Worm (Caenorhabditis elegans): ENCODE results near the gene ifb-1.

Gene ifb-1

ce11 chrII:5765318-5765717 lies at the start of gene ifb-1:
Gene ifb-1, plus strand, starts transcription at chrII:5765618.
- TF ChIP-seq tab-1 (GFP tag; IDR thresholded peaks at IDR 0.05) (no peak), flt-1 (GFP tag; IDR thresholded peaks at IDR 0.05) (no peak), ztf-23 (GFP tag; IDR thresholded peaks at IDR 0.05) (no peak), ztf-29 (GFP tag; IDR thresholded peaks at IDR 0.05) (no peak), ref-1 (GFP tag; conservative IDR thresholded peaks at IDR 0.05) (no peak)

ce11 chrII:5715745-5716357 lies 49.6 kb upstream of the ifb-1 start, which contains the start of the genes C18A3.10 and C18A3.3:
Gene C18A3.10, minus strand, starts transcription at chrII:5715845.
Gene C18A3.3, plus strand, starts transcription at chrII:5716307.
- TF ChIP-seq klf-2 (GFP tag; conservative IDR thresholded peaks at IDR 0.05) (no peak), ztf-29 (GFP tag; IDR thresholded peaks at IDR 0.05) (no peak), tab-1 (GFP tag; IDR thresholded peaks at IDR 0.05) (no peak)

- TF ChIP-seq ref-1 (GFP tag; conservative IDR thresholded peaks at IDR 0.05) (no peak), ztf-29 (GFP tag; IDR thresholded peaks at IDR 0.05) (no peak), T22C8.4 (GFP tag; IDR thresholded peaks at IDR 0.05) (no peak), flt-1 (GFP tag; IDR thresholded peaks at IDR 0.05) (no peak), tab-1 (GFP tag; IDR thresholded peaks at IDR 0.05) (no peak), ztf-23 (GFP tag; IDR thresholded peaks at IDR 0.05) (no peak), klf-2 (GFP tag; conservative IDR thresholded peaks at IDR 0.05) (no peak), cog-1 (tag; optimal IDR thresholded peaks at IDR 0.05) (no peak), med-1 (GFP tag; optimal IDR thresholded peaks at IDR 0.05; ENCODE audit: insufficient read depth) (no peak)
Measured at ce11 chrII:5717831-5718230, 47.6 kb upstream of the ifb-1 start, which contains the start of gene zipt-3. Gene zipt-3, plus strand, starts transcription at chrII:5718131.

ce11 chrII:5719848-5720247 lies 45.6 kb upstream of the ifb-1 start, which contains the start of gene damt-1:
Gene damt-1, plus strand, starts transcription at chrII:5720148.
- TF ChIP-seq klf-2 (GFP tag; conservative IDR thresholded peaks at IDR 0.05): no peak
- TF ChIP-seq tab-1 (GFP tag; IDR thresholded peaks at IDR 0.05): no peak
- TF ChIP-seq T22C8.4 (GFP tag; IDR thresholded peaks at IDR 0.05): no peak
- TF ChIP-seq flt-1 (GFP tag; IDR thresholded peaks at IDR 0.05): no peak
- no peak for TF ChIP-seq ref-1 (GFP tag; conservative IDR thresholded peaks at IDR 0.05)
- TF ChIP-seq ztf-23 (GFP tag; IDR thresholded peaks at IDR 0.05): no peak
- TF ChIP-seq med-1 (GFP tag; optimal IDR thresholded peaks at IDR 0.05; ENCODE audit: insufficient read depth): no peak
- TF ChIP-seq ztf-29 (GFP tag; IDR thresholded peaks at IDR 0.05): no peak
- TF ChIP-seq cog-1 (tag; optimal IDR thresholded peaks at IDR 0.05): no peak

- TF ChIP-seq med-1 (GFP tag; optimal IDR thresholded peaks at IDR 0.05; ENCODE audit: insufficient read depth) (no peak), flt-1 (GFP tag; IDR thresholded peaks at IDR 0.05) (no peak), cog-1 (tag; optimal IDR thresholded peaks at IDR 0.05) (no peak), ref-1 (GFP tag; conservative IDR thresholded peaks at IDR 0.05) (no peak), ztf-29 (GFP tag; IDR thresholded peaks at IDR 0.05) (no peak), tab-1 (GFP tag; IDR thresholded peaks at IDR 0.05) (no peak), T22C8.4 (GFP tag; IDR thresholded peaks at IDR 0.05) (no peak), klf-2 (GFP tag; conservative IDR thresholded peaks at IDR 0.05) (no peak), ztf-23 (GFP tag; IDR thresholded peaks at IDR 0.05) (no peak)
Measured at ce11 chrII:5725094-5725493, 40.3 kb upstream of the ifb-1 start.

- no peak for TF ChIP-seq flt-1 (GFP tag; IDR thresholded peaks at IDR 0.05)
- no peak for TF ChIP-seq ztf-29 (GFP tag; IDR thresholded peaks at IDR 0.05)
- TF ChIP-seq T22C8.4 (GFP tag; IDR thresholded peaks at IDR 0.05): no peak
- no peak for TF ChIP-seq cog-1 (tag; optimal IDR thresholded peaks at IDR 0.05)
- TF ChIP-seq med-1 (GFP tag; optimal IDR thresholded peaks at IDR 0.05; ENCODE audit: insufficient read depth): no peak
- no peak for TF ChIP-seq ztf-23 (GFP tag; IDR thresholded peaks at IDR 0.05)
- TF ChIP-seq tab-1 (GFP tag; IDR thresholded peaks at IDR 0.05): no peak
- no peak for TF ChIP-seq klf-2 (GFP tag; conservative IDR thresholded peaks at IDR 0.05)
- TF ChIP-seq ref-1 (GFP tag; conservative IDR thresholded peaks at IDR 0.05): no peak
Measured at ce11 chrII:5727707-5728106, 37.7 kb upstream of the ifb-1 start, which contains the start of gene rab-3. Gene rab-3, minus strand, starts transcription at chrII:5727853.

ce11 chrII:5730343-5731083 lies 34.9 kb upstream of the ifb-1 start, which contains the start of the genes C18A3.7 and C18A3.11:
Gene C18A3.7, minus strand, starts transcription at chrII:5730443.
Gene C18A3.11, plus strand, starts transcription at chrII:5731033.
- no peak for TF ChIP-seq ztf-29 (GFP tag; IDR thresholded peaks at IDR 0.05)
- no peak for TF ChIP-seq ref-1 (GFP tag; conservative IDR thresholded peaks at IDR 0.05)
- TF ChIP-seq flt-1 (GFP tag; IDR thresholded peaks at IDR 0.05): no peak
- no peak for TF ChIP-seq tab-1 (GFP tag; IDR thresholded peaks at IDR 0.05)
- TF ChIP-seq ztf-23 (GFP tag; IDR thresholded peaks at IDR 0.05): no peak
- TF ChIP-seq klf-2 (GFP tag; conservative IDR thresholded peaks at IDR 0.05): no peak

- TF ChIP-seq med-1 (GFP tag; optimal IDR thresholded peaks at IDR 0.05; ENCODE audit: insufficient read depth) (no peak), ztf-23 (GFP tag; IDR thresholded peaks at IDR 0.05) (no peak), tab-1 (GFP tag; IDR thresholded peaks at IDR 0.05) (no peak), T22C8.4 (GFP tag; IDR thresholded peaks at IDR 0.05) (no peak), cog-1 (tag; optimal IDR thresholded peaks at IDR 0.05) (no peak), ref-1 (GFP tag; conservative IDR thresholded peaks at IDR 0.05) (no peak), klf-2 (GFP tag; conservative IDR thresholded peaks at IDR 0.05) (no peak), ztf-29 (GFP tag; IDR thresholded peaks at IDR 0.05) (no peak)
Measured at ce11 chrII:5734883-5735282, 30.5 kb upstream of the ifb-1 start.

ce11 chrII:5735744-5736143 lies 29.7 kb upstream of the ifb-1 start:
- no peak for TF ChIP-seq med-1 (GFP tag; optimal IDR thresholded peaks at IDR 0.05; ENCODE audit: insufficient read depth)
- TF ChIP-seq ztf-23 (GFP tag; IDR thresholded peaks at IDR 0.05): no peak
- TF ChIP-seq T22C8.4 (GFP tag; IDR thresholded peaks at IDR 0.05): no peak
- TF ChIP-seq flt-1 (GFP tag; IDR thresholded peaks at IDR 0.05): no peak
- TF ChIP-seq cog-1 (tag; optimal IDR thresholded peaks at IDR 0.05): no peak
- TF ChIP-seq klf-2 (GFP tag; conservative IDR thresholded peaks at IDR 0.05): no peak
- no peak for TF ChIP-seq tab-1 (GFP tag; IDR thresholded peaks at IDR 0.05)
- TF ChIP-seq ref-1 (GFP tag; conservative IDR thresholded peaks at IDR 0.05): no peak
- TF ChIP-seq ztf-29 (GFP tag; IDR thresholded peaks at IDR 0.05): no peak

Data from whole organism, midembryonic.